Worm (Caenorhabditis elegans) whole organism, early embryonic: ENCODE data around the gene bath-24.

Source experiments
- B0310.2 ChIP-seq: sonication (generic microtip); optimal IDR thresholded peaks from 2 replicates; lab custom pipeline; 2016; ENCODE audit warnings: mild to moderate bottlenecking, missing genetic modification characterization, missing compliant biosample characterization
- ama-1 ChIP-seq: fragments of 150-350 bp; optimal IDR thresholded peaks from 2 replicates; lab custom pipeline; 2014
- ceh-13 ChIP-seq: fragments of 200-800 bp; sonication (Bioruptor generic); optimal IDR thresholded peaks from 2 replicates; lab custom pipeline; 2018; ENCODE audit warnings: mild to moderate bottlenecking, missing genetic modification characterization, missing compliant biosample characterization
- ceh-36 ChIP-seq: sonication (generic microtip); optimal IDR thresholded peaks from 2 replicates; lab custom pipeline; 2016; ENCODE audit warnings: missing genetic modification characterization, inconsistent platforms, missing compliant biosample characterization
- ets-7 ChIP-seq: sonication (generic microtip); optimal IDR thresholded peaks from 2 replicates; lab custom pipeline; 2016; ENCODE audit warnings: missing genotype, missing genetic modification characterization, missing compliant biosample characterization
- flt-1 ChIP-seq: fragments of 200-800 bp; sonication (Bioruptor generic); IDR thresholded peaks from 2 replicates; pipeline ENCODE4 v1.3.6; 2022; ENCODE audit warnings: missing genetic modification characterization, missing compliant biosample characterization
- hmbx-1 ChIP-seq: sonication (generic microtip); optimal IDR thresholded peaks from 2 replicates; lab custom pipeline; 2016; ENCODE audit warnings: mild to moderate bottlenecking, missing genetic modification characterization, missing compliant biosample characterization
- hnd-1 ChIP-seq: sonication (generic microtip); optimal IDR thresholded peaks from 2 replicates; lab custom pipeline; 2016; ENCODE audit warnings: missing genetic modification characterization, missing compliant biosample characterization
- pes-1 ChIP-seq: fragments of 200-800 bp; sonication (Bioruptor generic); IDR thresholded peaks from 2 replicates; pipeline ENCODE4 v1.3.6; 2022; ENCODE audit warnings: missing genetic modification reagents, missing genetic modification characterization, missing compliant biosample characterization
- scrt-1 ChIP-seq: fragments of 200-800 bp; sonication (Bioruptor generic); IDR thresholded peaks from 2 replicates; pipeline ENCODE4 v1.3.6; 2022; ENCODE audit warnings: missing genetic modification characterization, missing compliant biosample characterization
- tbx-11 ChIP-seq: fragments of 200-800 bp; sonication (Bioruptor generic); IDR thresholded peaks from 2 replicates; pipeline ENCODE4 v1.3.6; 2022; ENCODE audit warnings: missing genetic modification characterization, missing compliant biosample characterization
- tbx-37 ChIP-seq: fragments of 200-800 bp; sonication (Bioruptor generic); conservative IDR thresholded peaks from 2 replicates; pipeline ENCODE4 v1.3.6; 2022; ENCODE audit warnings: missing genetic modification reagents, missing genetic modification characterization, missing compliant biosample characterization
- tra-4 ChIP-seq: sonication (generic microtip); optimal IDR thresholded peaks from 2 replicates; lab custom pipeline; 2017; ENCODE audit warnings: missing genetic modification characterization, missing compliant biosample characterization

- TF ChIP-seq tra-4 (tag; lab: Kevin White, UChicago) (no peak), ceh-13 (no peak), ama-1 (lab: Kevin White, UChicago) (no peak), tbx-11 (GFP tag; lab: Robert Waterston, UW) (no peak), pes-1 (GFP tag; lab: Robert Waterston, UW) (no peak), ets-7 (tag; lab: Kevin White, UChicago) (no peak), tbx-37 (GFP tag; lab: Robert Waterston, UW) (no peak), flt-1 (GFP tag; lab: Robert Waterston, UW) (no peak), ceh-36 (no peak), scrt-1 (GFP tag; lab: Robert Waterston, UW) (no peak), B0310.2 (tag; lab: Kevin White, UChicago) (no peak), hmbx-1 (tag; lab: Kevin White, UChicago) (no peak), hnd-1 (no peak)
Measured at ce11 chrII:2013856-2014255, 31.5 kb downstream of the bath-24 start.
